Worm (Caenorhabditis elegans) whole organism, L1 larva: ENCODE data around the gene C08E3.14.

Experiments used
- alr-1 ChIP-seq: fragments of 200-800 bp; sonication (Bioruptor generic); optimal IDR thresholded peaks from 2 replicates; lab custom pipeline; 2018; ENCODE audit warnings: borderline replicate concordance, mild to moderate bottlenecking, missing genetic modification characterization, missing compliant biosample characterization
- ces-1 ChIP-seq: fragments of 150-350 bp; optimal IDR thresholded peaks from 2 replicates; lab custom pipeline; 2014; ENCODE audit warnings: missing biosample characterization, missing genetic modification reagents, missing genetic modification characterization
- dsc-1 ChIP-seq: sonication (generic microtip); optimal IDR thresholded peaks from 2 replicates; lab custom pipeline; 2016; ENCODE audit warnings: mild to moderate bottlenecking, missing genetic modification characterization, missing compliant biosample characterization
- fkh-10 ChIP-seq: sonication (generic microtip); optimal IDR thresholded peaks from 2 replicates; lab custom pipeline; 2017; ENCODE audit warnings: missing biosample characterization, missing genetic modification reagents, missing genetic modification characterization
- mdl-1 ChIP-seq, 2 experiments: fragments of 150-350 bp; optimal IDR thresholded peaks; 2 replicates each; lab custom pipeline; 2014 to 2017; ENCODE audit warnings: missing biosample characterization in 2 of 2, missing genetic modification characterization in 2 of 2, inconsistent platforms in 1 of 2
- nhr-71 ChIP-seq: sonication (generic microtip); optimal IDR thresholded peaks from 2 replicates; lab custom pipeline; 2016; ENCODE audit warnings: mild to moderate bottlenecking, missing genetic modification characterization, moderate library complexity, missing compliant biosample characterization
- zag-1 ChIP-seq: fragments of 150-350 bp; optimal IDR thresholded peaks from 2 replicates; lab custom pipeline; 2014; ENCODE audit warnings: missing biosample characterization, missing genetic modification characterization

ce11 chrII:1653397-1653796, 27.6 kb downstream of the C08E3.14 start, which contains the start of gene fbxb-15:
- TF ChIP-seq dsc-1 (tag; lab: Kevin White, UChicago) (no peak), mdl-1 (tag; optimal IDR thresholded peaks at IDR 0.05; lab: Kevin White, UChicago) (no peak), alr-1 (tag; lab: Kevin White, UChicago) (no peak), nhr-71 (tag; lab: Kevin White, UChicago) (no peak), zag-1 (tag; lab: Kevin White, UChicago) (no peak), fkh-10 (GFP tag; lab: Kevin White, UChicago) (no peak), ces-1 (no peak)
